Worm (Caenorhabditis elegans): ENCODE results near the gene F46C5.4.

Gene F46C5.4

ce11 chrII:8851996-8852587, 16.2 kb downstream of the F46C5.4 start, which contains the start of gene oac-46:
Gene oac-46, minus strand, starts transcription at chrII:8852096.
- TF ChIP-seq hlh-30 (tag; optimal IDR thresholded peaks at IDR 0.05; ENCODE audit: insufficient read depth) (no peak), C38D4.7 (GFP tag; optimal IDR thresholded peaks at IDR 0.05) (no peak), ceh-6 (GFP tag; optimal IDR thresholded peaks at IDR 0.05) (no peak), pqm-1 (tag; optimal IDR thresholded peaks at IDR 0.05) (no peak), mec-3 (tag; optimal IDR thresholded peaks at IDR 0.05; ENCODE audit: borderline replicate concordance) (no peak), nhr-232 (tag; optimal IDR thresholded peaks at IDR 0.05) (no peak), F13H6.1 (tag; optimal IDR thresholded peaks at IDR 0.05) (no peak), che-1 (tag; optimal IDR thresholded peaks at IDR 0.05) (no peak), ref-2 (tag; optimal IDR thresholded peaks at IDR 0.05) (no peak)

ce11 chrII:8853238-8853637, 17.4 kb downstream of the F46C5.4 start:
- no peak for TF ChIP-seq nhr-11 (tag; optimal IDR thresholded peaks at IDR 0.05)

- TF ChIP-seq ceh-24 (tag; optimal IDR thresholded peaks at IDR 0.05), result no peak
- TF ChIP-seq lin-11 (tag; optimal IDR thresholded peaks at IDR 0.05), result no peak
- no peak for TF ChIP-seq ceh-48 (tag; optimal IDR thresholded peaks at IDR 0.05)
- TF ChIP-seq tbx-2 (tag; optimal IDR thresholded peaks at IDR 0.05), result no peak
- no peak for TF ChIP-seq pax-1 (tag; optimal IDR thresholded peaks at IDR 0.05)
- TF ChIP-seq T23F11.4 (GFP tag; optimal IDR thresholded peaks at IDR 0.05), result no peak
- TF ChIP-seq hlh-13 (GFP tag; optimal IDR thresholded peaks at IDR 0.05), result no peak
- no peak for TF ChIP-seq ceh-31 (tag; optimal IDR thresholded peaks at IDR 0.05)
- no peak for TF ChIP-seq ceh-14 (tag; optimal IDR thresholded peaks at IDR 0.05)
- TF ChIP-seq unc-86 (tag; optimal IDR thresholded peaks at IDR 0.05), result no peak
- TF ChIP-seq ets-4 (tag; optimal IDR thresholded peaks at IDR 0.05), result no peak
- no peak for TF ChIP-seq sox-4 (tag; optimal IDR thresholded peaks at IDR 0.05)
- no peak for TF ChIP-seq ceh-22 (tag; optimal IDR thresholded peaks at IDR 0.05)
- no peak for TF ChIP-seq ceh-18 (tag; optimal IDR thresholded peaks at IDR 0.05)
- TF ChIP-seq pag-3 (tag; optimal IDR thresholded peaks at IDR 0.05; ENCODE audit: borderline replicate concordance), result no peak
- TF ChIP-seq unc-42 (tag; optimal IDR thresholded peaks at IDR 0.05), result no peak
Measured at ce11 chrII:8853960-8854359, 18.1 kb downstream of the F46C5.4 start.

- TF ChIP-seq Y22D7AL.16 (tag; optimal IDR thresholded peaks at IDR 0.05), result no peak
- no peak for TF ChIP-seq odd-2 (tag; optimal IDR thresholded peaks at IDR 0.05)
- TF ChIP-seq C38D4.7 (GFP tag; optimal IDR thresholded peaks at IDR 0.05), result no peak
- TF ChIP-seq unc-42 (tag; optimal IDR thresholded peaks at IDR 0.05), result no peak
- no peak for TF ChIP-seq ceh-18 (tag; optimal IDR thresholded peaks at IDR 0.05)
- no peak for TF ChIP-seq pha-2 (tag; optimal IDR thresholded peaks at IDR 0.05)
- no peak for TF ChIP-seq hlh-13 (GFP tag; optimal IDR thresholded peaks at IDR 0.05)
- no peak for TF ChIP-seq tbx-2 (tag; optimal IDR thresholded peaks at IDR 0.05)
Measured at ce11 chrII:8854874-8855273, 19.0 kb downstream of the F46C5.4 start.

ce11 chrII:8856524-8856923, 20.6 kb downstream of the F46C5.4 start:
- TF ChIP-seq hlh-6 (tag; optimal IDR thresholded peaks at IDR 0.05) (no peak), fkh-10 (GFP tag; optimal IDR thresholded peaks at IDR 0.05) (no peak), K09A11.1 (tag; optimal IDR thresholded peaks at IDR 0.05; ENCODE audit: insufficient read depth) (no peak), ceh-18 (tag; optimal IDR thresholded peaks at IDR 0.05) (no peak), C08G9.2 (tag; optimal IDR thresholded peaks at IDR 0.05) (no peak), pros-1 (tag; optimal IDR thresholded peaks at IDR 0.05) (no peak)

Data from whole organism, late embryonic.